Fruit fly (Drosophila melanogaster): ENCODE data around the gene CCT1.
A peak's percentile ranks its signal among the peaks of the same experiment; 100 is the strongest.

Gene CCT1

dm6 chr3R:22524344-22525072 is 33.3 kb upstream of the CCT1 start (continued):
- no peak; the same call in 1 of the 2 replicates for TF ChIP-seq Oaz (GFP tag; IDR thresholded peaks at IDR 0.05)
- TF ChIP-seq eve (GFP tag; optimal IDR thresholded peaks at IDR 0.05): peak in 1 of 2 experiments; percentile 85
- peak; percentile 25 for TF ChIP-seq Bdp1 (GFP tag; optimal IDR thresholded peaks at IDR 0.05)
- peak in 1 of 2 experiments; percentile 23 for TF ChIP-seq insv (GFP tag; optimal IDR thresholded peaks at IDR 0.05)
- peak; percentile 26 for TF ChIP-seq Sry-β (GFP tag; optimal IDR thresholded peaks at IDR 0.05)
- peak; percentile 50 for TF ChIP-seq gcm (GFP tag; optimal IDR thresholded peaks at IDR 0.05)
- TF ChIP-seq CG11398 (GFP tag; optimal IDR thresholded peaks at IDR 0.05): peak; percentile 57
- no peak for TF ChIP-seq al (GFP tag; IDR thresholded peaks at IDR 0.05)
- TF ChIP-seq Ptx1 (GFP tag; IDR thresholded peaks at IDR 0.05): no peak
- no peak for TF ChIP-seq CG7357 (GFP tag; IDR thresholded peaks at IDR 0.05)
- peak; percentile 64; the same call in 1 of the 2 replicates for TF ChIP-seq CG5953 (GFP tag; IDR thresholded peaks at IDR 0.05)
- no peak for TF ChIP-seq D (optimal IDR thresholded peaks at IDR 0.05)
- TF ChIP-seq D (GFP tag; optimal IDR thresholded peaks at IDR 0.05): peak; percentile 51
- no peak for TF ChIP-seq slou (GFP tag; optimal IDR thresholded peaks at IDR 0.05)
- peak; percentile 35; the same call in 1 of the 2 replicates for TF ChIP-seq danr (GFP tag; IDR thresholded peaks at IDR 0.05)
- peak; percentile 67 for TF ChIP-seq CG13123 (GFP tag; optimal IDR thresholded peaks at IDR 0.05)
- TF ChIP-seq HLH3B (GFP tag; IDR thresholded peaks at IDR 0.05): peak; percentile 42; the same call in 1 of the 2 replicates
- TF ChIP-seq CG18599 (GFP tag; optimal IDR thresholded peaks at IDR 0.05): peak; percentile 43
- peak; percentile 56 for TF ChIP-seq Atf3 (GFP tag; optimal IDR thresholded peaks at IDR 0.05)
- peak; percentile 5; the same call in 1 of the 2 replicates for TF ChIP-seq Atf6 (GFP tag; IDR thresholded peaks at IDR 0.05)
- peak; percentile 21 for TF ChIP-seq CG7745 (tag; optimal IDR thresholded peaks at IDR 0.05)
- no peak for TF ChIP-seq Hsf (GFP tag; optimal IDR thresholded peaks at IDR 0.05)
- peak; percentile 45 for TF ChIP-seq grau (tag; optimal IDR thresholded peaks at IDR 0.05)
- TF ChIP-seq CG7271 (tag; optimal IDR thresholded peaks at IDR 0.05): peak; percentile 42
- TF ChIP-seq Sox102F (GFP tag; optimal IDR thresholded peaks at IDR 0.05): peak; percentile 64
- peak; percentile 32 for TF ChIP-seq CG3838 (GFP tag; optimal IDR thresholded peaks at IDR 0.05)
- peak; percentile 42 for TF ChIP-seq btn (GFP tag; optimal IDR thresholded peaks at IDR 0.05)
- peak; percentile 75 for TF ChIP-seq HLHmδ (GFP tag; optimal IDR thresholded peaks at IDR 0.05)
- peak; percentile 57 for TF ChIP-seq gem (tag; optimal IDR thresholded peaks at IDR 0.05)
- peak; percentile 48 for TF ChIP-seq NfI (GFP tag; optimal IDR thresholded peaks at IDR 0.05)
- peak; percentile 2 for TF ChIP-seq Antp (GFP tag; optimal IDR thresholded peaks at IDR 0.05)
- no peak for TF ChIP-seq bigmax (GFP tag; optimal IDR thresholded peaks at IDR 0.05)
- no peak for TF ChIP-seq CG4617 (GFP tag; optimal IDR thresholded peaks at IDR 0.05; ENCODE audit: borderline replicate concordance)
- TF ChIP-seq bsh (GFP tag; optimal IDR thresholded peaks at IDR 0.05): peak in 1 of 2 experiments; percentile 70
- no peak for TF ChIP-seq ken (GFP tag; IDR thresholded peaks at IDR 0.05)
- peak; percentile 82 for TF ChIP-seq CG3407 (GFP tag; optimal IDR thresholded peaks at IDR 0.05)
- peak; percentile 43 for TF ChIP-seq Mes4 (GFP tag; optimal IDR thresholded peaks at IDR 0.05)
- no peak for TF ChIP-seq cg (GFP tag; optimal IDR thresholded peaks at IDR 0.05)
- TF ChIP-seq lola (GFP tag; optimal IDR thresholded peaks at IDR 0.05): peak in 1 of 3 experiments; percentile 8
- TF ChIP-seq gsb-n (tag; optimal IDR thresholded peaks at IDR 0.05): peak; percentile 50
- TF ChIP-seq B-H1 (GFP tag; IDR thresholded peaks at IDR 0.05): peak; percentile 30; the same call in 1 of the 3 replicates
- TF ChIP-seq Nf-YC (tag; optimal IDR thresholded peaks at IDR 0.05): peak; percentile 28
- TF ChIP-seq CG17568 (GFP tag; optimal IDR thresholded peaks at IDR 0.05): peak; percentile 78
- TF ChIP-seq gcm2 (GFP tag; optimal IDR thresholded peaks at IDR 0.05): peak; percentile 29
- TF ChIP-seq CG12391 (tag; optimal IDR thresholded peaks at IDR 0.05): peak; percentile 6
- 0 out of 2 replicates have a peak, but pooled peaks have one; percentile 19 for TF ChIP-seq CG11247 (GFP tag; IDR thresholded peaks at IDR 0.05)
- TF ChIP-seq CG14710 (tag; optimal IDR thresholded peaks at IDR 0.05): peak; percentile 44
- TF ChIP-seq D19A (tag; optimal IDR thresholded peaks at IDR 0.05): peak; percentile 2
- TF ChIP-seq CG1603 (tag; optimal IDR thresholded peaks at IDR 0.05): peak; percentile 75
